Worm (Caenorhabditis elegans): ENCODE measurements around the gene W04H10.2.

ce11 chrII:591110-591509, 14.3 kb upstream of the W04H10.2 start, which contains the start of gene W08F4.10:
- TF ChIP-seq elt-3 (tag; optimal IDR thresholded peaks at IDR 0.05), result no peak
- no peak for TF ChIP-seq hlh-17 (GFP tag; optimal IDR thresholded peaks at IDR 0.05; ENCODE audit: borderline replicate concordance)
- no peak for TF ChIP-seq fkh-8 (tag; optimal IDR thresholded peaks at IDR 0.05)
- TF ChIP-seq nhr-76 (tag; optimal IDR thresholded peaks at IDR 0.05), result no peak
- TF ChIP-seq nhr-77 (tag; optimal IDR thresholded peaks at IDR 0.05), result no peak
- TF ChIP-seq ama-1 (optimal IDR thresholded peaks at IDR 0.05), result no peak
- no peak for TF ChIP-seq ces-1 (GFP tag; optimal IDR thresholded peaks at IDR 0.05)
- TF ChIP-seq nhr-237 (tag; optimal IDR thresholded peaks at IDR 0.05), result no peak

Data from whole organism, L1 larva.